Fruit fly (Drosophila melanogaster): Measurements from ENCODE around the gene CG43394.
A peak's percentile ranks its signal among the peaks of the same experiment; 100 is the strongest.

- TF ChIP-seq Dfd (GFP tag; optimal IDR thresholded peaks at IDR 0.05) (no peak), CTCF (GFP tag; optimal IDR thresholded peaks at IDR 0.05) (peak; percentile 12)
Observed at dm6 chr2L:8097461-8097860, 48.1 kb upstream of the CG43394 start.

Data from whole organism, embryonic.